Fruit fly (Drosophila melanogaster) whole organism, adult: ENCODE measurements around the gene CG1246.

Source experiments
- CG11617 ChIP-seq: fragments of 200-800 bp; sonication (Bioruptor generic); optimal IDR thresholded peaks from 2 replicates; lab custom pipeline; 2017; ENCODE audit warnings: mild to moderate bottlenecking, missing biosample characterization, missing genetic modification reagents, missing genetic modification characterization
- CG12768 ChIP-seq: fragments of 200-800 bp; sonication (Bioruptor generic); optimal IDR thresholded peaks from 2 replicates; lab custom pipeline; 2017; ENCODE audit warnings: missing biosample characterization, missing genetic modification characterization, mild to moderate bottlenecking, moderate library complexity, missing genetic modification reagents
- CG14711 ChIP-seq: fragments of 200-800 bp; sonication (Bioruptor generic); optimal IDR thresholded peaks from 2 replicates; lab custom pipeline; 2018; ENCODE audit warnings: missing biosample characterization, mild to moderate bottlenecking, missing genetic modification characterization, moderate library complexity
- CG33017 ChIP-seq: fragments of 200-800 bp; sonication (Bioruptor generic); optimal IDR thresholded peaks from 2 replicates; lab custom pipeline; 2018; ENCODE audit warnings: missing biosample characterization, mild to moderate bottlenecking, missing genetic modification characterization, moderate library complexity
- CG5204 ChIP-seq: fragments of 200-800 bp; sonication (Bioruptor generic); optimal IDR thresholded peaks from 2 replicates; lab custom pipeline; 2016; ENCODE audit warnings: missing biosample characterization, missing genetic modification characterization
- CG7045 ChIP-seq: fragments of 200-800 bp; sonication (Bioruptor generic); optimal IDR thresholded peaks from 2 replicates; lab custom pipeline; 2017; ENCODE audit warnings: missing biosample characterization, mild to moderate bottlenecking, missing genetic modification characterization
- CG7101 ChIP-seq: fragments of 200-800 bp; sonication (Bioruptor generic); optimal IDR thresholded peaks from 2 replicates; lab custom pipeline; 2018; ENCODE audit warnings: missing biosample characterization, mild to moderate bottlenecking, missing genetic modification characterization, moderate library complexity
- Clk ChIP-seq: fragments of 200-800 bp; sonication (Bioruptor generic); optimal IDR thresholded peaks from 2 replicates; lab custom pipeline; 2017; ENCODE audit warnings: missing biosample characterization, missing genetic modification characterization
- Crg-1 ChIP-seq: fragments of 200-800 bp; sonication (Bioruptor generic); optimal IDR thresholded peaks from 2 replicates; lab custom pipeline; 2016; ENCODE audit warnings: missing biosample characterization, missing genetic modification characterization
- Hr96 ChIP-seq: fragments of 200-800 bp; sonication (Bioruptor generic); optimal IDR thresholded peaks from 2 replicates; lab custom pipeline; 2016; ENCODE audit warnings: missing biosample characterization, missing genetic modification characterization
- Mnt ChIP-seq: fragments of 200-800 bp; sonication (Bioruptor generic); optimal IDR thresholded peaks from 2 replicates; lab custom pipeline; 2016; ENCODE audit warnings: missing biosample characterization, mild to moderate bottlenecking, missing genetic modification characterization
- bab1 ChIP-seq: fragments of 200-800 bp; sonication (Bioruptor generic); optimal IDR thresholded peaks from 3 replicates; lab custom pipeline; 2019; ENCODE audit warnings: missing biosample characterization, mild to moderate bottlenecking, missing genetic modification characterization, moderate library complexity
- cnc ChIP-seq, 2 experiments: fragments of >200 bp; optimal IDR thresholded peaks; 2 replicates each; lab custom pipeline; 2017
- kay ChIP-seq: fragments of 200-800 bp; sonication (Bioruptor generic); peaks from one replicate; lab custom pipeline; 2016; ENCODE audit warnings: missing biosample characterization, missing genetic modification characterization, borderline replicate concordance
- ovo ChIP-seq: fragments of 200-800 bp; sonication (Bioruptor generic); optimal IDR thresholded peaks from 2 replicates; lab custom pipeline; 2016; ENCODE audit warnings: missing biosample characterization, missing genetic modification characterization
- pad ChIP-seq: fragments of 200-800 bp; sonication (Bioruptor generic); optimal IDR thresholded peaks from 3 replicates; lab custom pipeline; 2017; ENCODE audit warnings: missing biosample characterization, missing genetic modification characterization, mild to moderate bottlenecking, moderate library complexity, missing genetic modification reagents
- tj ChIP-seq: fragments of 200-800 bp; sonication (Bioruptor generic); optimal IDR thresholded peaks from 3 replicates; lab custom pipeline; 2017; ENCODE audit warnings: missing biosample characterization, mild to moderate bottlenecking, missing genetic modification characterization, moderate library complexity
- toe ChIP-seq: fragments of 200-800 bp; sonication (Bioruptor generic); optimal IDR thresholded peaks from 2 replicates; lab custom pipeline; 2016; ENCODE audit warnings: missing biosample characterization, missing genetic modification characterization

The CG1246 gene

DNA sequence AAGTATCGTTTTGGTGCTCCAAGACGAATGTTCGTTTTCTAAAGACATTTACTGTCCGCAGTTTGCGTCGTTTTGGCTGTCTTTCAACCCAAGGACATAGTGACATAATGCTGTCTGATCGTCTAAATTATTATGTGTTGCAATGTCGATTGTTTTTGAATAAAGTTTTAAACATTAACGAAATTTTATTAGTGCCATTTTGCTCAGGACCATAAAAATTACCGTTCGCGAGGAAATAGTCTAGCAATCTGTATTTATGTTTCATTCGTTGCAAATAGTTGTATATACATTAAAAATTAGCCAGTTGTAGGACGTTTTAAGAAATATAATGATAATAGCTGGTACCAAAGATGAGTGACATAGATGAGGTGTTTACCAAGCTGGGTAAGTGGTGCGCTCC is 13.5 kb downstream of the CG1246 start, which contains the start of gene CG33234:
CG33234 (plus strand) TSS at position 301 of the 400 bp plus-strand sequence.
- TF ChIP-seq Mnt (no peak), CG12768 (GFP tag; lab: Kevin White, UChicago) (no peak), pad (GFP tag; lab: Kevin White, UChicago) (no peak), CG7101 (no peak), Crg-1 (GFP tag; lab: Kevin White, UChicago) (no peak), toe (GFP tag; lab: Kevin White, UChicago) (no peak), bab1 (no peak), Clk (GFP tag; lab: Kevin White, UChicago) (no peak), CG33017 (tag; lab: Kevin White, UChicago) (no peak), CG5204 (GFP tag; lab: Kevin White, UChicago) (no peak), CG11617 (GFP tag; lab: Kevin White, UChicago) (no peak), CG7045 (GFP tag; lab: Kevin White, UChicago) (no peak), kay (GFP tag; lab: Kevin White, UChicago) (no peak), ovo (GFP tag; lab: Kevin White, UChicago) (no peak), CG14711 (tag; lab: Kevin White, UChicago) (no peak), tj (GFP tag; lab: Kevin White, UChicago) (no peak), cnc (optimal IDR thresholded peaks at IDR 0.05; lab: Kevin White, UChicago) (no peak), Hr96 (no peak)
